Fruit fly (Drosophila melanogaster): ENCODE data around the gene Obp83cd.
A peak's percentile ranks its signal among the peaks of the same experiment; 100 is the strongest.

DNA sequence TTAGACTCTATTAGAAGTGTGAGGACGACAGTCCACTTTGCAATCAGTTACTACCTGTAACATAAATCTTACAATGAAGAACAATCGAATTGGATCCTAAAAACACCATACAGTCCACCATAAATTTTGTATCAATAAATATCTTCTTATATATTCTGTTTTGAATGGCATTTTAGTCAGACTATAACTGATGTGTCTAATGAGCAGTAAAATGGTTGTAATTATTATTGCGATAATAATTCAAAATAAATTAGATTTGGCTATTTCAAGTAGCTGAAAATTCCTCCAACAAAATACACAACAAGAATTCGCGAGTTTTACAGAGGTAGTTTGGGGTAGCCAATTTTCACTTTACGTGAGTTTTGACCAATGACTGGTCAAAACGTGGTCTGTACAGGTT lies 5.6 kb upstream of the Obp83cd start:
- TF ChIP-seq CG4496 (GFP tag; IDR thresholded peaks at IDR 0.05): no peak
- peak; percentile 50 for TF ChIP-seq CG17806 (tag; optimal IDR thresholded peaks at IDR 0.05)
